Worm (Caenorhabditis elegans): ENCODE results near the gene C15C8.8.

ce11 chrV:12747856-12748255, 4.5 kb downstream of the C15C8.8 start, which contains the start of gene C15C8.5:
- TF ChIP-seq W03F9.2 (tag; optimal IDR thresholded peaks at IDR 0.05) (no peak), dao-5 (tag; optimal IDR thresholded peaks at IDR 0.05) (no peak), him-1 (tag; optimal IDR thresholded peaks at IDR 0.05) (no peak)

Data from whole organism, L4/young adult.